Worm (Caenorhabditis elegans) whole organism, L2 larva: ENCODE data around the gene C17A2.4.

Experiments used
- C34F6.9 ChIP-seq: fragments of 150-350 bp; optimal IDR thresholded peaks from 2 replicates; lab custom pipeline; 2014; ENCODE audit warnings: missing biosample characterization, missing genetic modification characterization
- F13H6.1 ChIP-seq: sonication (generic microtip); optimal IDR thresholded peaks from 2 replicates; lab custom pipeline; 2016; ENCODE audit warnings: missing genetic modification characterization, missing compliant biosample characterization
- ZK546.5 ChIP-seq: sonication (generic microtip); optimal IDR thresholded peaks from 2 replicates; lab custom pipeline; 2017; ENCODE audit warnings: missing biosample characterization, missing genetic modification characterization
- alr-1 ChIP-seq: fragments of 150-350 bp; optimal IDR thresholded peaks from 2 replicates; lab custom pipeline; 2014; ENCODE audit warnings: missing biosample characterization, missing genetic modification characterization
- aly-2 ChIP-seq: fragments of 150-350 bp; optimal IDR thresholded peaks from 2 replicates; lab custom pipeline; 2014; ENCODE audit warnings: missing biosample characterization, missing genetic modification characterization
- ama-1 ChIP-seq: fragments of 150-350 bp; optimal IDR thresholded peaks from 2 replicates; lab custom pipeline; 2018; ENCODE audit warnings: inconsistent platforms
- blmp-1 ChIP-seq: sonication (generic microtip); optimal IDR thresholded peaks from 2 replicates; lab custom pipeline; 2017; ENCODE audit warnings: missing genetic modification characterization, mild to moderate bottlenecking, missing compliant biosample characterization, antibody characterized with exemption, moderate library complexity; ENCODE audit not compliant: insufficient read depth
- ceh-16 ChIP-seq: fragments of 150-350 bp; optimal IDR thresholded peaks from 2 replicates; lab custom pipeline; 2014; ENCODE audit warnings: missing biosample characterization, missing genetic modification characterization
- ceh-82 ChIP-seq: fragments of 150-350 bp; optimal IDR thresholded peaks from 2 replicates; lab custom pipeline; 2014; ENCODE audit warnings: missing biosample characterization, missing genetic modification characterization
- crh-2 ChIP-seq: sonication (generic microtip); optimal IDR thresholded peaks from 2 replicates; lab custom pipeline; 2017; ENCODE audit warnings: missing biosample characterization, missing genetic modification characterization
- dmd-4 ChIP-seq: sonication (generic microtip); optimal IDR thresholded peaks from 2 replicates; lab custom pipeline; 2017; ENCODE audit warnings: missing biosample characterization, missing genetic modification characterization
- elt-1 ChIP-seq: fragments of 150-350 bp; optimal IDR thresholded peaks from 2 replicates; lab custom pipeline; 2014; ENCODE audit warnings: missing biosample characterization, missing genetic modification characterization
- elt-3 ChIP-seq: sonication (generic microtip); optimal IDR thresholded peaks from 2 replicates; lab custom pipeline; 2017; ENCODE audit warnings: missing biosample characterization, missing genetic modification characterization
- fos-1 ChIP-seq: fragments of 150-350 bp; optimal IDR thresholded peaks from 2 replicates; lab custom pipeline; 2014; ENCODE audit warnings: missing biosample characterization, missing genetic modification characterization
- gmeb-1 ChIP-seq: fragments of 150-350 bp; optimal IDR thresholded peaks from 2 replicates; lab custom pipeline; 2014; ENCODE audit warnings: missing biosample characterization, missing genetic modification characterization
- lin-11 ChIP-seq: fragments of 150-350 bp; sonication (generic microtip); optimal IDR thresholded peaks from 2 replicates; lab custom pipeline; 2014; ENCODE audit warnings: missing biosample characterization, missing genetic modification characterization, inconsistent platforms, mixed read lengths
- lin-13 ChIP-seq: fragments of 150-350 bp; optimal IDR thresholded peaks from 2 replicates; lab custom pipeline; 2014; ENCODE audit warnings: missing biosample characterization, missing genetic modification reagents, missing genetic modification characterization
- lin-39 ChIP-seq: fragments of 150-350 bp; optimal IDR thresholded peaks from 2 replicates; lab custom pipeline; 2014; ENCODE audit warnings: missing biosample characterization, missing genetic modification reagents, missing genetic modification characterization
- lsy-2 ChIP-seq, 2 experiments: fragments of 150-350 bp in 1 of 2; sonication (generic microtip) in 1 of 2; optimal IDR thresholded peaks; 2 replicates each; lab custom pipeline; 2014 to 2017; ENCODE audit warnings: missing biosample characterization in 2 of 2, missing genetic modification characterization in 2 of 2
- mab-5 ChIP-seq: fragments of 150-350 bp; optimal IDR thresholded peaks from 2 replicates; lab custom pipeline; 2014; ENCODE audit warnings: missing biosample characterization, missing genetic modification characterization
- mbf-1 ChIP-seq: sonication (generic microtip); optimal IDR thresholded peaks from 2 replicates; lab custom pipeline; 2017; ENCODE audit warnings: missing biosample characterization, missing genetic modification characterization
- mdl-1 ChIP-seq, 2 experiments: fragments of 150-350 bp in 1 of 2; sonication (generic microtip) in 1 of 2; optimal IDR thresholded peaks; 2 replicates each; lab custom pipeline; 2017; ENCODE audit warnings: missing biosample characterization in 2 of 2, missing genetic modification characterization in 2 of 2
- nhr-10 ChIP-seq: sonication (generic microtip); optimal IDR thresholded peaks from 2 replicates; lab custom pipeline; 2017; ENCODE audit warnings: missing biosample characterization, missing genetic modification characterization
- nhr-11 ChIP-seq: fragments of 150-350 bp; optimal IDR thresholded peaks from 2 replicates; lab custom pipeline; 2014; ENCODE audit warnings: missing biosample characterization, missing genetic modification characterization
- nhr-12 ChIP-seq: fragments of 150-350 bp; optimal IDR thresholded peaks from 2 replicates; lab custom pipeline; 2014; ENCODE audit warnings: missing biosample characterization, missing genetic modification characterization
- nhr-129 ChIP-seq: fragments of 150-350 bp; optimal IDR thresholded peaks from 2 replicates; lab custom pipeline; 2014; ENCODE audit warnings: missing biosample characterization, missing genetic modification characterization
- nhr-21 ChIP-seq: fragments of 150-350 bp; optimal IDR thresholded peaks from 2 replicates; lab custom pipeline; 2014; ENCODE audit warnings: missing biosample characterization, missing genetic modification characterization
- nhr-23 ChIP-seq: fragments of 150-350 bp; optimal IDR thresholded peaks from 2 replicates; lab custom pipeline; 2014; ENCODE audit warnings: missing biosample characterization, missing genetic modification reagents, missing genetic modification characterization
- nhr-237 ChIP-seq: fragments of 150-350 bp; optimal IDR thresholded peaks from 2 replicates; lab custom pipeline; 2014; ENCODE audit warnings: missing biosample characterization, missing genetic modification characterization
- nhr-25 ChIP-seq: fragments of 150-350 bp; sonication (generic microtip); optimal IDR thresholded peaks from 3 replicates; lab custom pipeline; 2014; ENCODE audit warnings: missing biosample characterization, missing genetic modification characterization
- nhr-6 ChIP-seq: fragments of 150-350 bp; optimal IDR thresholded peaks from 2 replicates; lab custom pipeline; 2014; ENCODE audit warnings: missing biosample characterization, missing genetic modification characterization
- nhr-77 ChIP-seq: fragments of 150-350 bp; optimal IDR thresholded peaks from 2 replicates; lab custom pipeline; 2014; ENCODE audit warnings: missing biosample characterization, missing genetic modification characterization
- peb-1 ChIP-seq: fragments of 150-350 bp; optimal IDR thresholded peaks from 2 replicates; lab custom pipeline; 2014; ENCODE audit warnings: missing biosample characterization, missing genetic modification characterization
- sem-4 ChIP-seq: fragments of 150-350 bp; optimal IDR thresholded peaks from 2 replicates; lab custom pipeline; 2014; ENCODE audit warnings: missing biosample characterization, missing genetic modification reagents, missing genetic modification characterization
- skn-1 ChIP-seq: sonication (generic microtip); optimal IDR thresholded peaks from 2 replicates; lab custom pipeline; 2017; ENCODE audit warnings: missing biosample characterization, missing genetic modification characterization
- sma-3 ChIP-seq: sonication (generic microtip); optimal IDR thresholded peaks from 2 replicates; lab custom pipeline; 2016; ENCODE audit warnings: missing genetic modification reagents, missing genetic modification characterization, missing compliant biosample characterization
- sma-9 ChIP-seq, 2 experiments: fragments of 150-350 bp in 1 of 2; sonication (generic microtip) in 1 of 2; optimal IDR thresholded peaks; 2 replicates each; lab custom pipeline; 2014 to 2016; ENCODE audit warnings: missing genetic modification characterization in 2 of 2, mild to moderate bottlenecking in 1 of 2, missing biosample characterization in 1 of 2, missing compliant biosample characterization in 1 of 2, missing genetic modification reagents in 1 of 2, moderate library complexity in 1 of 2
- snpc-4 ChIP-seq: fragments of 150-350 bp; optimal IDR thresholded peaks from 2 replicates; lab custom pipeline; 2014; ENCODE audit warnings: missing biosample characterization, missing genetic modification characterization
- unc-39 ChIP-seq: fragments of 150-350 bp; optimal IDR thresholded peaks from 2 replicates; lab custom pipeline; 2014; ENCODE audit warnings: missing biosample characterization, missing genetic modification characterization
- unc-55 ChIP-seq: fragments of 150-350 bp; sonication (generic microtip); optimal IDR thresholded peaks from 3 replicates; lab custom pipeline; 2014; ENCODE audit warnings: missing biosample characterization, missing genetic modification reagents, missing genetic modification characterization
- unc-62 ChIP-seq: fragments of 150-350 bp; optimal IDR thresholded peaks from 2 replicates; lab custom pipeline; 2014; ENCODE audit warnings: missing biosample characterization, missing genetic modification reagents, missing genetic modification characterization
- ztf-1 ChIP-seq: fragments of 200-800 bp; sonication (Bioruptor generic); conservative IDR thresholded peaks from 2 replicates; pipeline ENCODE4 v1.3.6; 2022; ENCODE audit warnings: missing genetic modification characterization, missing compliant biosample characterization
- ztf-4 ChIP-seq: fragments of 150-350 bp; optimal IDR thresholded peaks from 2 replicates; lab custom pipeline; 2014; ENCODE audit warnings: missing biosample characterization, missing genetic modification characterization

C17A2.4 gene

ce11 chrII:3808643-3809042 is 31.0 kb upstream of the C17A2.4 start:
- TF ChIP-seq mdl-1 (tag; optimal IDR thresholded peaks at IDR 0.05; lab: Kevin White, UChicago) (no peak), sma-9 (GFP tag; optimal IDR thresholded peaks at IDR 0.05; lab: Kevin White, UChicago) (no peak), sma-9 (tag; optimal IDR thresholded peaks at IDR 0.05; lab: Kevin White, UChicago) (no peak), nhr-237 (tag; lab: Kevin White, UChicago) (no peak), C34F6.9 (tag; lab: Kevin White, UChicago) (no peak), ama-1 (lab: Kevin White, UChicago) (no peak)

DNA sequence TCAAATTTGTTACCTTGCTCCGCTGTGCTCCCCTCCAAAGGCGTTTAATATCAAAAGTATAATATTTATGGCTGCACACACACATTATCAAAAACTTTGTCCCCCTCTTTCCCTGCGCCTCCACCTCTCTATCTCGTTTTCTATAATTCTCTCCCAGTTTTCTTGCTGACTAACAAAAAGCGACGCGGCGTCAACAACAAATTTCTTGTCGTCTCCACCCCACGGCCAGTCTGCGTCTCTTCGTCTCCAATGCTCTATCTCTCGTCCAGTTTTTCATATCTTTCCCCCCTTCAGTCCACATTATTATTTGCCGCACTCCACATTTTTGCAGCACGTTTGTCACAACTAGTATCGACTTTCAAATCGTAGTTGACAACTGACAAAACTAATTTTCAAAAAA is 29.1 kb upstream of the C17A2.4 start:
- TF ChIP-seq skn-1, result no peak
- TF ChIP-seq mdl-1 (tag; optimal IDR thresholded peaks at IDR 0.05; lab: Kevin White, UChicago), result no peak
- TF ChIP-seq ceh-16 (tag; lab: Kevin White, UChicago), result no peak
- TF ChIP-seq lin-39, result no peak
- TF ChIP-seq nhr-11 (tag; lab: Kevin White, UChicago), result no peak
- peak; percentile 10 for TF ChIP-seq sma-9 (GFP tag; optimal IDR thresholded peaks at IDR 0.05; lab: Kevin White, UChicago)
- TF ChIP-seq sma-9 (tag; optimal IDR thresholded peaks at IDR 0.05; lab: Kevin White, UChicago), result no peak
- no peak for TF ChIP-seq snpc-4 (tag; lab: Kevin White, UChicago)
- TF ChIP-seq mab-5, result no peak
- no peak for TF ChIP-seq nhr-77 (tag; lab: Kevin White, UChicago)
- TF ChIP-seq nhr-25 (tag; lab: Kevin White, UChicago), result no peak
- no peak for TF ChIP-seq sem-4
- no peak for TF ChIP-seq nhr-12
- TF ChIP-seq nhr-21 (tag; lab: Kevin White, UChicago), result no peak
- no peak for TF ChIP-seq unc-62 (GFP tag; lab: Kevin White, UChicago)
- no peak for TF ChIP-seq ama-1 (lab: Kevin White, UChicago)
- no peak for TF ChIP-seq ZK546.5 (tag; lab: Kevin White, UChicago)
- TF ChIP-seq ztf-4 (tag; lab: Kevin White, UChicago), result no peak
- no peak for TF ChIP-seq alr-1 (tag; lab: Kevin White, UChicago)
- no peak for TF ChIP-seq dmd-4 (tag; lab: Kevin White, UChicago)
- no peak for TF ChIP-seq elt-3 (tag; lab: Kevin White, UChicago)
- TF ChIP-seq nhr-6 (tag; lab: Kevin White, UChicago), result no peak
- TF ChIP-seq nhr-23 (tag; lab: Kevin White, UChicago), result no peak
- TF ChIP-seq mbf-1, result no peak
- peak; percentile 68 for TF ChIP-seq C34F6.9 (tag; lab: Kevin White, UChicago)
- TF ChIP-seq elt-1 (tag; lab: Kevin White, UChicago), result no peak
- no peak for TF ChIP-seq unc-39 (tag; lab: Kevin White, UChicago)
- TF ChIP-seq fos-1 (tag; lab: Kevin White, UChicago), result peak; percentile 44
- TF ChIP-seq peb-1 (tag; lab: Kevin White, UChicago), result no peak
- TF ChIP-seq ztf-1 (GFP tag; lab: Robert Waterston, UW), result no peak
- no peak for TF ChIP-seq aly-2 (tag; lab: Kevin White, UChicago)
- no peak for TF ChIP-seq lin-11 (tag; lab: Kevin White, UChicago)
- TF ChIP-seq F13H6.1 (tag; lab: Kevin White, UChicago), result peak; percentile 70
- TF ChIP-seq sma-3 (GFP tag; lab: Kevin White, UChicago), result peak; percentile 23
- TF ChIP-seq crh-2 (tag; lab: Kevin White, UChicago), result peak; percentile 61
- no peak for TF ChIP-seq blmp-1 (tag; lab: Kevin White, UChicago)
- peak; percentile 40 for TF ChIP-seq unc-55 (GFP tag; lab: Kevin White, UChicago)
- peak in 1 of 2 experiments; percentile 59 for TF ChIP-seq lsy-2 (tag; optimal IDR thresholded peaks at IDR 0.05; lab: Kevin White, UChicago)
- TF ChIP-seq ceh-82, result no peak
- no peak for TF ChIP-seq nhr-10 (tag; lab: Kevin White, UChicago)
- peak; percentile 39 for TF ChIP-seq lin-13 (GFP tag; lab: Kevin White, UChicago)
- no peak for TF ChIP-seq nhr-129 (tag; lab: Kevin White, UChicago)
- TF ChIP-seq gmeb-1 (tag; lab: Kevin White, UChicago), result peak; percentile 40
